Fruit fly (Drosophila melanogaster) whole organism, pupa: ENCODE measurements around the gene CG18766.
A peak's percentile ranks its signal among the peaks of the same experiment; 100 is the strongest.

Experiments used
- CG10348 ChIP-seq: fragments of 200-800 bp; sonication (Bioruptor generic); IDR thresholded peaks from 2 replicates; pipeline ENCODE4 v1.3.6; 2022; ENCODE audit warnings: missing biosample characterization, missing genetic modification characterization
- CG12605 ChIP-seq: fragments of 200-800 bp; sonication (Bioruptor generic); IDR thresholded peaks from 2 replicates; pipeline ENCODE4 v1.3.6; 2022; ENCODE audit warnings: missing biosample characterization, missing genetic modification characterization
- CG13204 ChIP-seq: fragments of 200-800 bp; sonication (Bioruptor generic); optimal IDR thresholded peaks from 2 replicates; lab custom pipeline; 2018; ENCODE audit warnings: missing biosample characterization, mild to moderate bottlenecking, missing genetic modification characterization, moderate library complexity
- CG34367 ChIP-seq: fragments of 200-800 bp; sonication (Bioruptor generic); optimal IDR thresholded peaks from 2 replicates; lab custom pipeline; 2018; ENCODE audit warnings: missing biosample characterization, mild to moderate bottlenecking, missing genetic modification characterization
- CG9948 ChIP-seq: fragments of 200-800 bp; sonication (Bioruptor generic); optimal IDR thresholded peaks from 2 replicates; lab custom pipeline; 2018; ENCODE audit warnings: missing biosample characterization, mild to moderate bottlenecking, missing genetic modification characterization, moderate library complexity
- EcR ChIP-seq: fragments of 200-800 bp; sonication (Bioruptor generic); optimal IDR thresholded peaks from 3 replicates; lab custom pipeline; 2019; ENCODE audit warnings: missing biosample characterization, missing genetic modification characterization, mild to moderate bottlenecking, moderate library complexity, missing genetic modification reagents
- Ets98B ChIP-seq: fragments of 200-800 bp; sonication (Bioruptor generic); IDR thresholded peaks from 2 replicates; pipeline ENCODE4 v1.3.6; 2022; ENCODE audit warnings: missing biosample characterization, missing genetic modification characterization
- Pif1B ChIP-seq: fragments of 200-800 bp; sonication (Bioruptor generic); optimal IDR thresholded peaks from 3 replicates; lab custom pipeline; 2016; ENCODE audit warnings: missing biosample characterization, missing genetic modification characterization
- Snoo ChIP-seq: fragments of 200-800 bp; sonication (Bioruptor generic); optimal IDR thresholded peaks from 3 replicates; lab custom pipeline; 2017; ENCODE audit warnings: missing biosample characterization, mild to moderate bottlenecking, missing genetic modification characterization, inconsistent platforms
- fd96Ca ChIP-seq: fragments of 200-800 bp; sonication (Bioruptor generic); IDR thresholded peaks from 3 replicates; pipeline ENCODE4 v1.3.6; 2022; ENCODE audit warnings: missing biosample characterization, missing genetic modification characterization
- rn ChIP-seq: fragments of 200-800 bp; sonication (Bioruptor generic); IDR thresholded peaks from 2 replicates; pipeline ENCODE4 v1.3.6; 2022; ENCODE audit warnings: missing biosample characterization, missing genetic modification characterization

- TF ChIP-seq CG13204 (GFP tag; lab: Kevin White, UChicago) (no peak), Pif1B (GFP tag; lab: Kevin White, UChicago) (no peak), Ets98B (GFP tag; lab: Robert Waterston, UW) (peak; percentile 32), CG9948 (tag; lab: Kevin White, UChicago) (no peak), fd96Ca (GFP tag; lab: Robert Waterston, UW) (0 out of 3 replicates have a peak, but pooled peaks have one; percentile 22), CG34367 (tag; lab: Kevin White, UChicago) (no peak), CG12605 (no peak; the same call in 1 of the 2 replicates), rn (GFP tag; lab: Robert Waterston, UW) (no peak), CG10348 (GFP tag; lab: Robert Waterston, UW) (no peak), EcR (GFP tag; lab: Kevin White, UChicago) (no peak), Snoo (no peak)
Observed at dm6 chr3R:27209561-27210275, 35.3 kb downstream of the CG18766 start.
